Worm (Caenorhabditis elegans) whole organism, dauer: Measurements from ENCODE around the gene R10D12.1.

Experiments used
- unc-62 ChIP-seq: sonication (generic microtip); optimal IDR thresholded peaks from 2 replicates; lab custom pipeline; 2017; ENCODE audit warnings: missing biosample characterization, missing genetic modification reagents, missing genetic modification characterization

Gene R10D12.1

ce11 chrV:13934545-13934944 is at the start of gene R10D12.1:
Gene R10D12.1 (minus strand): TSS chrV:13934645.
- TF ChIP-seq unc-62 = no peak

ce11 chrV:13981677-13982076 is 47.2 kb upstream of the R10D12.1 start:
- no peak for TF ChIP-seq unc-62

ce11 chrV:13980807-13981206 is 46.4 kb upstream of the R10D12.1 start, which contains the start of gene eol-1:
Gene eol-1 (minus strand): TSS chrV:13980907.
- no peak for TF ChIP-seq unc-62

ce11 chrV:13963279-13963976 is 29.0 kb upstream of the R10D12.1 start, which contains the start of gene sao-1:
Gene sao-1 (plus strand): TSS chrV:13963926.
- no peak for TF ChIP-seq unc-62

ce11 chrV:13961927-13962419 is 27.5 kb upstream of the R10D12.1 start, which contains the start of the genes algn-13 and R10D12.13:
Gene algn-13 (minus strand): TSS chrV:13961977.
Gene R10D12.13 (plus strand): TSS chrV:13962417.
- TF ChIP-seq unc-62 = no peak

ce11 chrV:13960916-13961315 is 26.5 kb upstream of the R10D12.1 start, which contains the start of gene srh-24:
Gene srh-24 (minus strand): TSS chrV:13961016.
- TF ChIP-seq unc-62 = no peak

ce11 chrV:13958247-13958646 is 23.8 kb upstream of the R10D12.1 start, which contains the start of gene R10D12.10:
Gene R10D12.10 (minus strand): TSS chrV:13958347.
- no peak for TF ChIP-seq unc-62

- TF ChIP-seq unc-62 = no peak
These were observed 23.2 kb upstream of the R10D12.1 start for ce11 chrV:13957691-13958090.

ce11 chrV:13955370-13956089 is 21.1 kb upstream of the R10D12.1 start:
- TF ChIP-seq unc-62 = no peak

ce11 chrV:13954056-13954455 is 19.6 kb upstream of the R10D12.1 start, which contains the start of gene swt-6:
Gene swt-6 (plus strand): TSS chrV:13954356.
- no peak for TF ChIP-seq unc-62

ce11 chrV:13953191-13953590 is 18.7 kb upstream of the R10D12.1 start, which contains the start of gene R10D12.8:
Gene R10D12.8 (minus strand): TSS chrV:13953291.
- no peak for TF ChIP-seq unc-62

ce11 chrV:13949752-13950151 is 15.3 kb upstream of the R10D12.1 start, which contains the start of gene R10D12.7:
Gene R10D12.7 (plus strand): TSS chrV:13950052.
- no peak for TF ChIP-seq unc-62

ce11 chrV:13949010-13949409 is 14.6 kb upstream of the R10D12.1 start, which contains the start of gene R10D12.6:
Gene R10D12.6 (plus strand): TSS chrV:13949310.
- no peak for TF ChIP-seq unc-62

ce11 chrV:13946385-13947019 is 12.1 kb upstream of the R10D12.1 start, which contains the start of the genes srx-10 and clec-226:
Gene srx-10 (minus strand): TSS chrV:13946485.
Gene clec-226 (plus strand): TSS chrV:13946969.
- no peak for TF ChIP-seq unc-62

ce11 chrV:13942082-13942481 is 7.6 kb upstream of the R10D12.1 start, which contains the start of gene dpr-1:
Gene dpr-1 (minus strand): TSS chrV:13942182.
- TF ChIP-seq unc-62 = no peak

- no peak for TF ChIP-seq unc-62
These were observed 2.4 kb upstream of the R10D12.1 start, which contains the start of gene srw-145 for ce11 chrV:13936850-13937249. Gene srw-145 (plus strand): TSS chrV:13937150.
